Fruit fly (Drosophila melanogaster): ENCODE data around the gene loaf.

- TF ChIP-seq usp (GFP tag; optimal IDR thresholded peaks at IDR 0.05) (no peak), pan (optimal IDR thresholded peaks at IDR 0.05) (no peak), psq (optimal IDR thresholded peaks at IDR 0.05) (no peak), CG8478 (optimal IDR thresholded peaks at IDR 0.05) (no peak), EcR (GFP tag; optimal IDR thresholded peaks at IDR 0.05) (no peak)
Measured at dm6 chr3L:11695063-11695462, 70.9 kb downstream of the loaf start.

Measured in whole organism.